Worm (Caenorhabditis elegans) whole organism, L1 larva: ENCODE data around the gene str-248.

Source experiments
- sox-4 ChIP-seq: sonication (generic microtip); optimal IDR thresholded peaks from 2 replicates; lab custom pipeline; 2016; ENCODE audit warnings: missing genetic modification characterization, missing compliant biosample characterization
- tbx-2 ChIP-seq: sonication (generic microtip); optimal IDR thresholded peaks from 2 replicates; lab custom pipeline; 2016; ENCODE audit warnings: missing genetic modification characterization, missing compliant biosample characterization

ce11 chrV:15602253-15602652, 27.2 kb downstream of the str-248 start, which contains the start of gene fbxa-152:
- TF ChIP-seq sox-4 (tag; lab: Kevin White, UChicago) (no peak), tbx-2 (tag; lab: Kevin White, UChicago) (no peak)
